Fruit fly (Drosophila melanogaster) whole organism, prepupa: ENCODE data around the gene Ir94e.

ENCODE experiments used
- CG10631 ChIP-seq: fragments of 200-800 bp; sonication (Bioruptor generic); optimal IDR thresholded peaks from 2 replicates; lab custom pipeline; 2016; ENCODE audit warnings: missing biosample characterization, missing genetic modification characterization
- CG11902 ChIP-seq: fragments of 200-800 bp; sonication (Bioruptor generic); optimal IDR thresholded peaks from 3 replicates; lab custom pipeline; 2016; ENCODE audit warnings: missing biosample characterization, missing genetic modification characterization
- CG3032 ChIP-seq: fragments of 200-800 bp; optimal IDR thresholded peaks from 2 replicates; lab custom pipeline; 2019; ENCODE audit warnings: missing biosample characterization, mild to moderate bottlenecking, missing genetic modification characterization, moderate library complexity
- CG6163 ChIP-seq: fragments of 200-800 bp; sonication (Bioruptor generic); IDR thresholded peaks from 3 replicates; pipeline ENCODE4 v1.3.6; 2022; ENCODE audit warnings: missing biosample characterization, missing genetic modification characterization
- CG6276 ChIP-seq: fragments of 200-800 bp; sonication (Bioruptor generic); optimal IDR thresholded peaks from 2 replicates; lab custom pipeline; 2017; ENCODE audit warnings: missing biosample characterization, mild to moderate bottlenecking, missing genetic modification characterization
- CG6792 ChIP-seq: fragments of 200-800 bp; sonication (Bioruptor generic); optimal IDR thresholded peaks from 3 replicates; lab custom pipeline; 2016; ENCODE audit warnings: missing biosample characterization, missing genetic modification characterization
- CG6854 ChIP-seq: fragments of 200-800 bp; sonication (Bioruptor generic); optimal IDR thresholded peaks from 2 replicates; lab custom pipeline; 2017; ENCODE audit warnings: missing biosample characterization, mild to moderate bottlenecking, missing genetic modification characterization
- CG7368 ChIP-seq: fragments of 200-800 bp; sonication (Bioruptor generic); optimal IDR thresholded peaks from 3 replicates; lab custom pipeline; 2016; ENCODE audit warnings: missing biosample characterization, missing genetic modification characterization
- CG8319 ChIP-seq: fragments of 200-800 bp; sonication (Bioruptor generic); optimal IDR thresholded peaks from 3 replicates; lab custom pipeline; 2016; ENCODE audit warnings: missing biosample characterization, missing genetic modification characterization
- Eip75B ChIP-seq: fragments of 200-800 bp; sonication (Bioruptor generic); optimal IDR thresholded peaks from 3 replicates; lab custom pipeline; 2016; ENCODE audit warnings: missing biosample characterization, missing genetic modification characterization
- Eip78C ChIP-seq: fragments of 200-800 bp; sonication (Bioruptor generic); peaks from one replicate; lab custom pipeline; 2016; ENCODE audit warnings: missing biosample characterization, missing genetic modification characterization
- Eip93F ChIP-seq: fragments of 200-800 bp; sonication (Bioruptor generic); optimal IDR thresholded peaks from 2 replicates; lab custom pipeline; 2016; ENCODE audit warnings: missing biosample characterization, mild to moderate bottlenecking, missing genetic modification characterization
- Ets96B ChIP-seq: fragments of 200-800 bp; optimal IDR thresholded peaks from 2 replicates; lab custom pipeline; 2019; ENCODE audit warnings: missing biosample characterization, mild to moderate bottlenecking, missing genetic modification characterization, moderate library complexity
- Gug ChIP-seq: fragments of 200-800 bp; sonication (Bioruptor generic); IDR thresholded peaks from 2 replicates; pipeline ENCODE4 v1.3.6; 2022; ENCODE audit warnings: missing biosample characterization, missing genetic modification characterization
- Hr38 ChIP-seq: sonication (Bioruptor generic); optimal IDR thresholded peaks from 2 replicates; lab custom pipeline; 2016; ENCODE audit warnings: missing biosample characterization, missing genetic modification characterization
- Hr39 ChIP-seq: fragments of 200-800 bp; sonication (Bioruptor generic); optimal IDR thresholded peaks from 2 replicates; lab custom pipeline; 2016; ENCODE audit warnings: missing biosample characterization, missing genetic modification characterization
- Hr4 ChIP-seq: fragments of 200-800 bp; sonication (Bioruptor generic); optimal IDR thresholded peaks from 3 replicates; lab custom pipeline; 2016; ENCODE audit warnings: missing biosample characterization, missing genetic modification characterization
- Lpt ChIP-seq: fragments of 200-800 bp; sonication (Bioruptor generic); optimal IDR thresholded peaks from 3 replicates; lab custom pipeline; 2016; ENCODE audit warnings: missing biosample characterization, missing genetic modification characterization
- OdsH ChIP-seq: fragments of 200-800 bp; sonication (Bioruptor generic); optimal IDR thresholded peaks from 3 replicates; lab custom pipeline; 2016; ENCODE audit warnings: missing biosample characterization, missing genetic modification characterization
- Smox ChIP-seq: fragments of 200-800 bp; sonication (Bioruptor generic); optimal IDR thresholded peaks from 3 replicates; lab custom pipeline; 2016; ENCODE audit warnings: missing biosample characterization, missing genetic modification characterization
- Sox102F ChIP-seq: fragments of 200-800 bp; sonication (Bioruptor generic); optimal IDR thresholded peaks from 2 replicates; lab custom pipeline; 2016; ENCODE audit warnings: missing biosample characterization, mild to moderate bottlenecking, missing genetic modification characterization
- Sox15 ChIP-seq: fragments of 200-800 bp; sonication (Bioruptor generic); optimal IDR thresholded peaks from 3 replicates; lab custom pipeline; 2016; ENCODE audit warnings: missing biosample characterization, missing genetic modification characterization
- achi ChIP-seq: fragments of 200-800 bp; sonication (Bioruptor generic); optimal IDR thresholded peaks from 3 replicates; lab custom pipeline; 2016; ENCODE audit warnings: missing biosample characterization, missing genetic modification characterization
- acj6 ChIP-seq: fragments of 200-800 bp; sonication (Bioruptor generic); optimal IDR thresholded peaks from 3 replicates; lab custom pipeline; 2016; ENCODE audit warnings: missing biosample characterization, missing genetic modification characterization
- dsx ChIP-seq: fragments of 200-800 bp; optimal IDR thresholded peaks from 3 replicates; lab custom pipeline; 2019; ENCODE audit warnings: missing biosample characterization, mild to moderate bottlenecking, missing genetic modification characterization, moderate library complexity; ENCODE audit not compliant: poor library complexity, severe bottlenecking
- esn ChIP-seq: fragments of 200-800 bp; sonication (Bioruptor generic); optimal IDR thresholded peaks from 2 replicates; lab custom pipeline; 2016; ENCODE audit warnings: missing biosample characterization, mild to moderate bottlenecking, missing genetic modification characterization, moderate library complexity
- fd59A ChIP-seq: fragments of 200-800 bp; sonication (Bioruptor generic); optimal IDR thresholded peaks from 2 replicates; lab custom pipeline; 2017; ENCODE audit warnings: missing biosample characterization, mild to moderate bottlenecking, missing genetic modification characterization, missing genetic modification reagents
- fd85E ChIP-seq: fragments of 200-800 bp; sonication (Bioruptor generic); optimal IDR thresholded peaks from 3 replicates; lab custom pipeline; 2016; ENCODE audit warnings: missing biosample characterization, missing genetic modification characterization
- fkh ChIP-seq: fragments of 200-800 bp; sonication (Bioruptor generic); optimal IDR thresholded peaks from 3 replicates; lab custom pipeline; 2017; ENCODE audit warnings: missing biosample characterization, mild to moderate bottlenecking, missing genetic modification characterization, moderate library complexity
- lz ChIP-seq: fragments of 200-800 bp; sonication (Bioruptor generic); optimal IDR thresholded peaks from 3 replicates; lab custom pipeline; 2016; ENCODE audit warnings: missing biosample characterization, missing genetic modification characterization
- pdm3 ChIP-seq: fragments of 200-800 bp; sonication (Bioruptor generic); optimal IDR thresholded peaks from 3 replicates; lab custom pipeline; 2016; ENCODE audit warnings: missing biosample characterization, missing genetic modification characterization
- salr ChIP-seq, 2 experiments: fragments of 200-800 bp; sonication (Bioruptor generic); optimal IDR thresholded peaks; 3 replicates each; lab custom pipeline; 2016 to 2018; ENCODE audit warnings: missing biosample characterization in 2 of 2, missing genetic modification characterization in 2 of 2, mild to moderate bottlenecking in 1 of 2
- spab ChIP-seq: fragments of 200-800 bp; sonication (Bioruptor generic); optimal IDR thresholded peaks from 2 replicates; lab custom pipeline; 2017; ENCODE audit warnings: missing biosample characterization, mild to moderate bottlenecking, missing genetic modification characterization, missing genetic modification reagents
- svp ChIP-seq: fragments of 200-800 bp; sonication (Bioruptor generic); peaks from one replicate; lab custom pipeline; 2016; ENCODE audit warnings: missing biosample characterization, missing genetic modification characterization
- vri ChIP-seq: fragments of 200-800 bp; sonication (Bioruptor generic); optimal IDR thresholded peaks from 3 replicates; lab custom pipeline; 2016; ENCODE audit warnings: missing biosample characterization, mild to moderate bottlenecking, missing genetic modification characterization

The Ir94e gene

dm6 chr3R:23399679-23400078, 5.6 kb upstream of the Ir94e start (continued):
- TF ChIP-seq dsx (GFP tag; lab: Kevin White, UChicago) (no peak), salr (GFP tag; optimal IDR thresholded peaks at IDR 0.05; lab: Kevin White, UChicago) (no peak), fd85E (GFP tag; lab: Kevin White, UChicago) (no peak), Hr4 (GFP tag; lab: Kevin White, UChicago) (peak; percentile 35), CG6276 (GFP tag; lab: Kevin White, UChicago) (peak; percentile 54), Smox (GFP tag; lab: Kevin White, UChicago) (no peak), pdm3 (peak; percentile 17), fkh (no peak), CG8319 (GFP tag; lab: Kevin White, UChicago) (no peak), Ets96B (no peak), Hr39 (no peak), lz (no peak)
- TF ChIP-seq, all 60 proteins: peak for 11

dm6 chr3R:23401519-23401918, 3.8 kb upstream of the Ir94e start:
- TF ChIP-seq svp (GFP tag; lab: Kevin White, UChicago) (peak; percentile 53), Smox (GFP tag; lab: Kevin White, UChicago) (no peak), esn (no peak), Sox15 (GFP tag; lab: Kevin White, UChicago) (no peak), CG6163 (GFP tag; lab: Robert Waterston, UW) (0 out of 3 replicates have a peak, but pooled peaks have one; percentile 20), Eip78C (GFP tag; lab: Kevin White, UChicago) (peak; percentile 65), fd85E (GFP tag; lab: Kevin White, UChicago) (no peak), lz (no peak), pdm3 (no peak)
- TF ChIP-seq, all 60 proteins: peak for 3

- TF ChIP-seq Sox102F (GFP tag; lab: Kevin White, UChicago) (no peak), CG6163 (GFP tag; lab: Robert Waterston, UW) (no peak), CG3032 (tag; lab: Kevin White, UChicago) (no peak), fkh (no peak), Eip78C (GFP tag; lab: Kevin White, UChicago) (no peak), Eip75B (GFP tag; lab: Kevin White, UChicago) (no peak), Eip93F (no peak), Hr38 (GFP tag; lab: Kevin White, UChicago) (no peak), spab (GFP tag; lab: Kevin White, UChicago) (no peak), acj6 (GFP tag; lab: Kevin White, UChicago) (no peak), Gug (GFP tag; lab: Robert Waterston, UW) (no peak), vri (no peak)
These were observed 2.8 kb upstream of the Ir94e start, which contains the start of gene Ir94d for dm6 chr3R:23402508-23402907. Gene Ir94d, plus strand, starts transcription at chr3R:23402808.

dm6 chr3R:23403628-23404027, 1.7 kb upstream of the Ir94e start, which contains the start of gene CG17380:
Gene CG17380, minus strand, starts transcription at chr3R:23403728.
- TF ChIP-seq fd85E (GFP tag; lab: Kevin White, UChicago): no peak
- no peak for TF ChIP-seq achi
- no peak for TF ChIP-seq svp (GFP tag; lab: Kevin White, UChicago)
- TF ChIP-seq acj6 (GFP tag; lab: Kevin White, UChicago): no peak
- no peak for TF ChIP-seq lz
- no peak for TF ChIP-seq CG10631 (GFP tag; lab: Kevin White, UChicago)
- no peak for TF ChIP-seq CG11902 (GFP tag; lab: Kevin White, UChicago)
- no peak for TF ChIP-seq CG6792 (GFP tag; lab: Kevin White, UChicago)
- TF ChIP-seq spab (GFP tag; lab: Kevin White, UChicago): no peak
- no peak for TF ChIP-seq vri
- TF ChIP-seq CG6854 (GFP tag; lab: Kevin White, UChicago): no peak
- no peak for TF ChIP-seq OdsH (GFP tag; lab: Kevin White, UChicago)
- no peak for TF ChIP-seq fd59A (GFP tag; lab: Kevin White, UChicago)
- TF ChIP-seq Lpt (GFP tag; lab: Kevin White, UChicago): no peak
- no peak for TF ChIP-seq CG7368 (GFP tag; lab: Kevin White, UChicago)
- TF ChIP-seq Ets96B: no peak
- TF ChIP-seq, all 60 proteins: peak for 0
